Fruit fly (Drosophila melanogaster) whole organism, wandering third instar larva: Measurements from ENCODE around the gene Lcp65Ag1.

Source experiments
- Abd-B ChIP-seq: fragments of >200 bp; optimal IDR thresholded peaks from 2 replicates; lab custom pipeline; 2017; ENCODE audit warnings: missing biosample characterization, missing genetic modification characterization
- CG9705 ChIP-seq: fragments of 200-800 bp; sonication (Bioruptor generic); optimal IDR thresholded peaks from 2 replicates; lab custom pipeline; 2018; ENCODE audit warnings: missing biosample characterization, mild to moderate bottlenecking, missing genetic modification characterization
- Dfd ChIP-seq: fragments of >200 bp; optimal IDR thresholded peaks from 2 replicates; lab custom pipeline; 2017; ENCODE audit warnings: missing biosample characterization, missing genetic modification characterization
- Dif ChIP-seq: fragments of 200-275, 200-300 bp; sonication (Bioruptor generic); optimal IDR thresholded peaks from 2 replicates; lab custom pipeline; 2018; ENCODE audit warnings: missing biosample characterization, missing genetic modification characterization; ENCODE audit not compliant: partially characterized antibody
- GATAd ChIP-seq: sonication (Bioruptor generic); optimal IDR thresholded peaks from 2 replicates; lab custom pipeline; 2016; ENCODE audit warnings: missing biosample characterization, missing genetic modification characterization
- HLH106 ChIP-seq: fragments of 200-800 bp; optimal IDR thresholded peaks from 3 replicates; lab custom pipeline; 2019; ENCODE audit warnings: missing biosample characterization, mild to moderate bottlenecking, missing genetic modification characterization, moderate library complexity
- Hnf4 ChIP-seq: fragments of 200-800 bp; sonication (Bioruptor generic); optimal IDR thresholded peaks from 2 replicates; lab custom pipeline; 2016; ENCODE audit warnings: missing biosample characterization, mild to moderate bottlenecking, missing genetic modification characterization
- Hr78 ChIP-seq: fragments of >200 bp; optimal IDR thresholded peaks from 2 replicates; lab custom pipeline; 2017; ENCODE audit warnings: missing biosample characterization, missing genetic modification characterization
- Hr83 ChIP-seq: fragments of 200-300 bp; sonication (Bioruptor generic); optimal IDR thresholded peaks from 2 replicates; lab custom pipeline; 2016; ENCODE audit warnings: missing biosample characterization, mild to moderate bottlenecking, missing genetic modification characterization, moderate library complexity; ENCODE audit not compliant: poor library complexity, severe bottlenecking
- Jra ChIP-seq: sonication (Bioruptor generic); optimal IDR thresholded peaks from 2 replicates; lab custom pipeline; 2016; ENCODE audit warnings: missing biosample characterization, missing genetic modification characterization
- Myc ChIP-seq: fragments of >200 bp; optimal IDR thresholded peaks from 2 replicates; lab custom pipeline; 2017
- N ChIP-seq: fragments of >200 bp; optimal IDR thresholded peaks from 2 replicates; lab custom pipeline; 2018; ENCODE audit warnings: missing biosample characterization, missing external identifiers, missing genetic modification characterization
- OdsH ChIP-seq: fragments of 200-800 bp; sonication (Bioruptor generic); optimal IDR thresholded peaks from 2 replicates; lab custom pipeline; 2016; ENCODE audit warnings: missing biosample characterization, mild to moderate bottlenecking, missing genetic modification characterization
- Sp1 ChIP-seq: fragments of 200-800 bp; sonication (Bioruptor generic); optimal IDR thresholded peaks from 3 replicates; lab custom pipeline; 2019; ENCODE audit warnings: missing biosample characterization, mild to moderate bottlenecking, missing genetic modification characterization, moderate library complexity
- Vsx2 ChIP-seq: fragments of 200-300, 225-300 bp; sonication (Bioruptor generic); optimal IDR thresholded peaks from 2 replicates; lab custom pipeline; 2018; ENCODE audit warnings: missing biosample characterization, missing genetic modification characterization; ENCODE audit not compliant: partially characterized antibody
- br ChIP-seq: fragments of 200-800 bp; sonication (Bioruptor generic); optimal IDR thresholded peaks from 2 replicates; lab custom pipeline; 2016; ENCODE audit warnings: missing biosample characterization, missing genetic modification characterization
- brk ChIP-seq: fragments of 200-800 bp; sonication (Bioruptor generic); optimal IDR thresholded peaks from 2 replicates; lab custom pipeline; 2016; ENCODE audit warnings: missing biosample characterization, mild to moderate bottlenecking, missing genetic modification characterization
- dl ChIP-seq, 2 experiments: fragments of 175-275, 200-275 bp in 1 of 2; fragments of 200-275 bp in 1 of 2; sonication (Bioruptor generic); optimal IDR thresholded peaks; lab custom pipeline; 2018; ENCODE audit warnings: mild to moderate bottlenecking in 2 of 2, missing biosample characterization in 2 of 2, missing genetic modification characterization in 2 of 2, moderate library complexity in 2 of 2; ENCODE audit not compliant: partially characterized antibody in 2 of 2, insufficient read depth in 1 of 2
- ey ChIP-seq: fragments of 200-800 bp; sonication (Bioruptor generic); optimal IDR thresholded peaks from 2 replicates; lab custom pipeline; 2016; ENCODE audit warnings: missing biosample characterization, missing genetic modification characterization
- fru ChIP-seq: fragments of 200-800 bp; sonication (Bioruptor generic); optimal IDR thresholded peaks from 3 replicates; lab custom pipeline; 2016; ENCODE audit warnings: missing biosample characterization, mild to moderate bottlenecking, missing genetic modification characterization
- h ChIP-seq: fragments of 200-800 bp; sonication (Bioruptor generic); optimal IDR thresholded peaks from 3 replicates; lab custom pipeline; 2016; ENCODE audit warnings: missing biosample characterization, mild to moderate bottlenecking, missing genetic modification characterization
- jim ChIP-seq: fragments of 175-275, 200-325 bp; sonication (Bioruptor generic); optimal IDR thresholded peaks from 2 replicates; lab custom pipeline; 2016; ENCODE audit warnings: missing biosample characterization, mild to moderate bottlenecking, missing genetic modification characterization
- lola ChIP-seq: fragments of >200 bp; optimal IDR thresholded peaks from 2 replicates; lab custom pipeline; 2017; ENCODE audit warnings: missing biosample characterization, missing genetic modification characterization
- pan ChIP-seq: fragments of >200 bp; optimal IDR thresholded peaks from 2 replicates; lab custom pipeline; 2017
- rgr ChIP-seq: fragments of 200-800 bp; sonication (Bioruptor generic); optimal IDR thresholded peaks from 3 replicates; lab custom pipeline; 2016; ENCODE audit warnings: missing biosample characterization, mild to moderate bottlenecking, missing genetic modification characterization
- sage ChIP-seq: fragments of 200-800 bp; sonication (Bioruptor generic); optimal IDR thresholded peaks from 2 replicates; lab custom pipeline; 2016; ENCODE audit warnings: missing biosample characterization, mild to moderate bottlenecking, missing genetic modification characterization
- sv ChIP-seq: fragments of 200-800 bp; sonication (Bioruptor generic); optimal IDR thresholded peaks from 3 replicates; lab custom pipeline; 2016; ENCODE audit warnings: missing biosample characterization, missing genetic modification characterization
- tai ChIP-seq: sonication (Bioruptor generic); optimal IDR thresholded peaks from 2 replicates; lab custom pipeline; 2016; ENCODE audit warnings: missing biosample characterization, missing genetic modification characterization
- woc ChIP-seq: sonication (Bioruptor generic); optimal IDR thresholded peaks from 2 replicates; lab custom pipeline; 2016; ENCODE audit warnings: missing biosample characterization, mild to moderate bottlenecking, missing genetic modification characterization

The Lcp65Ag1 gene

dm6 chr3L:6110673-6111449, 24.2 kb downstream of the Lcp65Ag1 start:
- TF ChIP-seq Hr83 (GFP tag; lab: Kevin White, UChicago) (no peak), Sp1 (GFP tag; lab: Kevin White, UChicago) (no peak), tai (no peak), HLH106 (tag; lab: Kevin White, UChicago) (no peak), jim (GFP tag; lab: Kevin White, UChicago) (no peak), woc (GFP tag; lab: Kevin White, UChicago) (no peak), CG9705 (no peak), Abd-B (GFP tag; lab: Kevin White, UChicago) (no peak), Myc (lab: Kevin White, UChicago) (no peak), rgr (GFP tag; lab: Kevin White, UChicago) (no peak), br (no peak), lola (no peak), brk (no peak), ey (GFP tag; lab: Kevin White, UChicago) (no peak), Hr78 (GFP tag; lab: Kevin White, UChicago) (no peak)

- TF ChIP-seq Dif (GFP tag; lab: Kevin White, UChicago), result no peak
- no peak for TF ChIP-seq Hnf4
- no peak for TF ChIP-seq woc (GFP tag; lab: Kevin White, UChicago)
- no peak for TF ChIP-seq Dfd
- no peak for TF ChIP-seq Abd-B (GFP tag; lab: Kevin White, UChicago)
- no peak for TF ChIP-seq pan
- no peak for TF ChIP-seq Hr83 (GFP tag; lab: Kevin White, UChicago)
- TF ChIP-seq N (GFP tag; lab: Kevin White, UChicago), result no peak
- no peak for TF ChIP-seq Vsx2
- no peak for TF ChIP-seq OdsH (GFP tag; lab: Kevin White, UChicago)
- no peak for TF ChIP-seq sage (GFP tag; lab: Kevin White, UChicago)
- TF ChIP-seq Hr78 (GFP tag; lab: Kevin White, UChicago), result no peak
- no peak for TF ChIP-seq h
- TF ChIP-seq sv (GFP tag; lab: Kevin White, UChicago), result no peak
- TF ChIP-seq, all 38 proteins: peak for 0
Measured at dm6 chr3L:6108264-6109060, 26.6 kb downstream of the Lcp65Ag1 start.

- TF ChIP-seq Myc (lab: Kevin White, UChicago), result no peak
- TF ChIP-seq dl (GFP tag; optimal IDR thresholded peaks at IDR 0.05; lab: Kevin White, UChicago; ENCODE audit: insufficient read depth in 1 of 2, partially characterized antibody in 2 of 2), result no peak
- no peak for TF ChIP-seq HLH106 (tag; lab: Kevin White, UChicago)
- TF ChIP-seq Abd-B (GFP tag; lab: Kevin White, UChicago), result no peak
- TF ChIP-seq Dif (GFP tag; lab: Kevin White, UChicago), result no peak
- no peak for TF ChIP-seq sv (GFP tag; lab: Kevin White, UChicago)
- TF ChIP-seq jim (GFP tag; lab: Kevin White, UChicago), result no peak
- no peak for TF ChIP-seq GATAd (GFP tag; lab: Kevin White, UChicago)
Measured at dm6 chr3L:6106717-6107116, 28.4 kb downstream of the Lcp65Ag1 start.

dm6 chr3L:6105435-6105834, 29.6 kb downstream of the Lcp65Ag1 start:
- TF ChIP-seq Hnf4 (no peak), rgr (GFP tag; lab: Kevin White, UChicago) (no peak)
- TF ChIP-seq, all 38 proteins: peak for 0

- TF ChIP-seq rgr (GFP tag; lab: Kevin White, UChicago) (no peak), dl (GFP tag; optimal IDR thresholded peaks at IDR 0.05; lab: Kevin White, UChicago; ENCODE audit: insufficient read depth in 1 of 2, partially characterized antibody in 2 of 2) (no peak), Jra (GFP tag; lab: Kevin White, UChicago) (no peak), CG9705 (no peak), Sp1 (GFP tag; lab: Kevin White, UChicago) (no peak), fru (GFP tag; lab: Kevin White, UChicago) (no peak), OdsH (GFP tag; lab: Kevin White, UChicago) (no peak), br (no peak)
Measured at dm6 chr3L:6104551-6104950, 30.5 kb downstream of the Lcp65Ag1 start.
